Worm (Caenorhabditis elegans): ENCODE measurements around the gene kin-19.
A peak's percentile ranks its signal among the peaks of the same experiment; 100 is the strongest.

The kin-19 gene

ce11 chrIII:4063724-4064123, 22.7 kb downstream of the kin-19 start:
- TF ChIP-seq hmg-4 (GFP tag; optimal IDR thresholded peaks at IDR 0.05) (peak; percentile 48), hmbx-1 (tag; optimal IDR thresholded peaks at IDR 0.05) (no peak), ceh-13 (GFP tag; optimal IDR thresholded peaks at IDR 0.05) (no peak), sea-1 (GFP tag; conservative IDR thresholded peaks at IDR 0.05) (0 out of 2 replicates have a peak, but pooled peaks have one; percentile 41)

- TF ChIP-seq pes-1 (GFP tag; IDR thresholded peaks at IDR 0.05) (peak; percentile 34; the same call in 1 of the 2 replicates), ceh-36 (tag; optimal IDR thresholded peaks at IDR 0.05) (peak; percentile 13)
Measured at ce11 chrIII:4060856-4061383, 25.5 kb downstream of the kin-19 start.

ce11 chrIII:4060019-4060418, 26.4 kb downstream of the kin-19 start, which contains the start of gene his-70:
Gene his-70, minus strand, starts transcription at chrIII:4060119.
- no peak for TF ChIP-seq ets-7 (tag; optimal IDR thresholded peaks at IDR 0.05)
- no peak for TF ChIP-seq tbx-37 (GFP tag; conservative IDR thresholded peaks at IDR 0.05)
- TF ChIP-seq ceh-36 (tag; optimal IDR thresholded peaks at IDR 0.05): no peak
- no peak for TF ChIP-seq hmbx-1 (tag; optimal IDR thresholded peaks at IDR 0.05)
- no peak for TF ChIP-seq tra-4 (tag; optimal IDR thresholded peaks at IDR 0.05)
- no peak for TF ChIP-seq hmg-4 (GFP tag; optimal IDR thresholded peaks at IDR 0.05)
- TF ChIP-seq sea-1 (GFP tag; conservative IDR thresholded peaks at IDR 0.05): no peak
- no peak for TF ChIP-seq aly-1 (tag; optimal IDR thresholded peaks at IDR 0.05)
- TF ChIP-seq flt-1 (GFP tag; IDR thresholded peaks at IDR 0.05): no peak

ce11 chrIII:4058643-4059042, 27.8 kb downstream of the kin-19 start, which contains the start of gene his-69:
Gene his-69, minus strand, starts transcription at chrIII:4058743.
- TF ChIP-seq ceh-13 (GFP tag; optimal IDR thresholded peaks at IDR 0.05) (no peak), scrt-1 (GFP tag; IDR thresholded peaks at IDR 0.05) (no peak), B0310.2 (tag; optimal IDR thresholded peaks at IDR 0.05) (no peak), sea-1 (GFP tag; conservative IDR thresholded peaks at IDR 0.05) (no peak), ceh-36 (tag; optimal IDR thresholded peaks at IDR 0.05) (no peak)

ce11 chrIII:4057894-4058293, 28.5 kb downstream of the kin-19 start, which contains the start of gene rcq-5:
Gene rcq-5, minus strand, starts transcription at chrIII:4057976.
- TF ChIP-seq flt-1 (GFP tag; IDR thresholded peaks at IDR 0.05) (no peak), pes-1 (GFP tag; IDR thresholded peaks at IDR 0.05) (no peak), tbx-37 (GFP tag; conservative IDR thresholded peaks at IDR 0.05) (no peak), ceh-13 (GFP tag; optimal IDR thresholded peaks at IDR 0.05) (no peak), sea-1 (GFP tag; conservative IDR thresholded peaks at IDR 0.05) (no peak), ets-7 (tag; optimal IDR thresholded peaks at IDR 0.05) (no peak), scrt-1 (GFP tag; IDR thresholded peaks at IDR 0.05) (no peak), hmg-4 (GFP tag; optimal IDR thresholded peaks at IDR 0.05) (no peak), tbx-11 (GFP tag; IDR thresholded peaks at IDR 0.05) (no peak), hnd-1 (tag; optimal IDR thresholded peaks at IDR 0.05) (no peak), B0310.2 (tag; optimal IDR thresholded peaks at IDR 0.05) (no peak), ceh-36 (tag; optimal IDR thresholded peaks at IDR 0.05) (no peak), ama-1 (optimal IDR thresholded peaks at IDR 0.05) (no peak), hmbx-1 (tag; optimal IDR thresholded peaks at IDR 0.05) (no peak), F13C5.2 (tag; optimal IDR thresholded peaks at IDR 0.05) (no peak)

ce11 chrIII:4049150-4049549, 37.3 kb downstream of the kin-19 start:
- TF ChIP-seq flt-1 (GFP tag; IDR thresholded peaks at IDR 0.05): no peak
- no peak for TF ChIP-seq hmbx-1 (tag; optimal IDR thresholded peaks at IDR 0.05)
- TF ChIP-seq aly-1 (tag; optimal IDR thresholded peaks at IDR 0.05): no peak
- no peak for TF ChIP-seq hmg-4 (GFP tag; optimal IDR thresholded peaks at IDR 0.05)
- no peak for TF ChIP-seq B0310.2 (tag; optimal IDR thresholded peaks at IDR 0.05)
- no peak for TF ChIP-seq tbx-11 (GFP tag; IDR thresholded peaks at IDR 0.05)
- no peak for TF ChIP-seq F13C5.2 (tag; optimal IDR thresholded peaks at IDR 0.05)
- no peak for TF ChIP-seq pes-1 (GFP tag; IDR thresholded peaks at IDR 0.05)
- TF ChIP-seq ceh-13 (GFP tag; optimal IDR thresholded peaks at IDR 0.05): no peak
- TF ChIP-seq hnd-1 (tag; optimal IDR thresholded peaks at IDR 0.05): no peak
- TF ChIP-seq ets-7 (tag; optimal IDR thresholded peaks at IDR 0.05): no peak
- TF ChIP-seq tra-4 (tag; optimal IDR thresholded peaks at IDR 0.05): no peak
- TF ChIP-seq ceh-36 (tag; optimal IDR thresholded peaks at IDR 0.05): no peak
- no peak for TF ChIP-seq ama-1 (optimal IDR thresholded peaks at IDR 0.05)
- no peak for TF ChIP-seq scrt-1 (GFP tag; IDR thresholded peaks at IDR 0.05)
- TF ChIP-seq sea-1 (GFP tag; conservative IDR thresholded peaks at IDR 0.05): no peak
- TF ChIP-seq tbx-37 (GFP tag; conservative IDR thresholded peaks at IDR 0.05): no peak

- TF ChIP-seq tbx-37 (GFP tag; conservative IDR thresholded peaks at IDR 0.05): no peak
- TF ChIP-seq ama-1 (optimal IDR thresholded peaks at IDR 0.05): no peak
- TF ChIP-seq flt-1 (GFP tag; IDR thresholded peaks at IDR 0.05): no peak
- TF ChIP-seq hmbx-1 (tag; optimal IDR thresholded peaks at IDR 0.05): no peak
- TF ChIP-seq pes-1 (GFP tag; IDR thresholded peaks at IDR 0.05): no peak
- TF ChIP-seq scrt-1 (GFP tag; IDR thresholded peaks at IDR 0.05): no peak
Measured at ce11 chrIII:4039775-4040174, 46.7 kb downstream of the kin-19 start.

ce11 chrIII:4037332-4037731, 49.1 kb downstream of the kin-19 start:
- TF ChIP-seq ceh-36 (tag; optimal IDR thresholded peaks at IDR 0.05) (no peak), flt-1 (GFP tag; IDR thresholded peaks at IDR 0.05) (no peak), F13C5.2 (tag; optimal IDR thresholded peaks at IDR 0.05) (no peak), scrt-1 (GFP tag; IDR thresholded peaks at IDR 0.05) (no peak), hnd-1 (tag; optimal IDR thresholded peaks at IDR 0.05) (no peak), tra-4 (tag; optimal IDR thresholded peaks at IDR 0.05) (no peak), hmg-4 (GFP tag; optimal IDR thresholded peaks at IDR 0.05) (no peak), hmbx-1 (tag; optimal IDR thresholded peaks at IDR 0.05) (no peak), ama-1 (optimal IDR thresholded peaks at IDR 0.05) (no peak), ets-7 (tag; optimal IDR thresholded peaks at IDR 0.05) (no peak)

Measured in whole organism, early embryonic.